Fruit fly (Drosophila melanogaster) whole organism, embryonic: ENCODE data around the gene CG7879.

Experiments used
- Atf3 ChIP-seq: fragments of 200-800 bp; sonication (Bioruptor generic); optimal IDR thresholded peaks from 3 replicates; lab custom pipeline; 2016; ENCODE audit warnings: missing biosample characterization, missing genetic modification characterization
- B-H2 ChIP-seq: fragments of 200-800 bp; sonication (Bioruptor generic); optimal IDR thresholded peaks from 2 replicates; lab custom pipeline; 2018; ENCODE audit warnings: missing biosample characterization, mild to moderate bottlenecking, missing genetic modification characterization
- CG10543 ChIP-seq: fragments of 200-800 bp; sonication (Bioruptor generic); optimal IDR thresholded peaks from 3 replicates; lab custom pipeline; 2017; ENCODE audit warnings: missing biosample characterization, mild to moderate bottlenecking, missing genetic modification characterization, moderate library complexity
- CG12236 ChIP-seq: fragments of 200-800 bp; sonication (Bioruptor generic); optimal IDR thresholded peaks from 2 replicates; lab custom pipeline; 2016; ENCODE audit warnings: missing biosample characterization, missing genetic modification characterization
- CG12769 ChIP-seq: fragments of 200-800 bp; sonication (Bioruptor generic); optimal IDR thresholded peaks from 2 replicates; lab custom pipeline; 2019; ENCODE audit warnings: missing biosample characterization, mild to moderate bottlenecking, missing genetic modification characterization, moderate library complexity
- CG13624 ChIP-seq: fragments of 200-800 bp; sonication (Bioruptor generic); optimal IDR thresholded peaks from 2 replicates; lab custom pipeline; 2016; ENCODE audit warnings: missing biosample characterization, missing genetic modification characterization
- CG1529 ChIP-seq: fragments of 200-800 bp; sonication (Bioruptor generic); optimal IDR thresholded peaks from 3 replicates; lab custom pipeline; 2018; ENCODE audit warnings: missing biosample characterization, missing genetic modification characterization
- CG17612 ChIP-seq: fragments of 200-800 bp; sonication (Bioruptor generic); IDR thresholded peaks from 2 replicates; pipeline ENCODE4 v1.3.6; 2022; ENCODE audit warnings: missing biosample characterization, missing genetic modification characterization
- CG1792 ChIP-seq: fragments of 200-800 bp; sonication (Bioruptor generic); optimal IDR thresholded peaks from 2 replicates; lab custom pipeline; 2016; ENCODE audit warnings: missing biosample characterization, missing genetic modification characterization
- CG18476 ChIP-seq: fragments of 200-800 bp; sonication (Bioruptor generic); optimal IDR thresholded peaks from 2 replicates; lab custom pipeline; 2016; ENCODE audit warnings: missing biosample characterization, mild to moderate bottlenecking, missing genetic modification characterization
- CG2129 ChIP-seq: fragments of 200-800 bp; sonication (Bioruptor generic); IDR thresholded peaks from 2 replicates; pipeline ENCODE4 v1.3.6; 2022; ENCODE audit warnings: missing biosample characterization, missing genetic modification characterization; ENCODE audit not compliant: partially characterized antibody
- CG2712 ChIP-seq: fragments of 200-800 bp; optimal IDR thresholded peaks from 3 replicates; lab custom pipeline; 2019; ENCODE audit warnings: missing biosample characterization, mild to moderate bottlenecking, missing genetic modification characterization, moderate library complexity
- CG30403 ChIP-seq: fragments of 200-800 bp; sonication (Bioruptor generic); optimal IDR thresholded peaks from 3 replicates; lab custom pipeline; 2016; ENCODE audit warnings: missing biosample characterization, missing genetic modification characterization
- CG31224 ChIP-seq: fragments of 200-800 bp; sonication (Bioruptor generic); IDR thresholded peaks from 2 replicates; pipeline ENCODE4 v1.3.6; 2022; ENCODE audit warnings: missing biosample characterization, missing genetic modification characterization
- CG31365 ChIP-seq: fragments of 200-800 bp; sonication (Bioruptor generic); optimal IDR thresholded peaks from 2 replicates; lab custom pipeline; 2018; ENCODE audit warnings: missing biosample characterization, mild to moderate bottlenecking, missing genetic modification characterization
- CG31388 ChIP-seq: fragments of 200-800 bp; sonication (Bioruptor generic); optimal IDR thresholded peaks from 2 replicates; lab custom pipeline; 2016; ENCODE audit warnings: missing biosample characterization, missing genetic modification characterization
- CG33213 ChIP-seq: fragments of 200-800 bp; sonication (Bioruptor generic); optimal IDR thresholded peaks from 3 replicates; lab custom pipeline; 2016; ENCODE audit warnings: missing biosample characterization, missing genetic modification characterization
- CG42726 ChIP-seq: fragments of 200-800 bp; sonication (Bioruptor generic); IDR thresholded peaks from 2 replicates; pipeline ENCODE4 v1.3.6; 2022; ENCODE audit warnings: missing biosample characterization, missing genetic modification characterization; ENCODE audit not compliant: partially characterized antibody
- CG4360 ChIP-seq: fragments of 200-800 bp; sonication (Bioruptor generic); IDR thresholded peaks from 2 replicates; pipeline ENCODE4 v1.3.6; 2022; ENCODE audit warnings: missing biosample characterization, missing genetic modification characterization
- CG43689 ChIP-seq: fragments of 200-800 bp; sonication (Bioruptor generic); IDR thresholded peaks from 2 replicates; pipeline ENCODE4 v1.3.6; 2022; ENCODE audit warnings: missing biosample characterization, missing genetic modification characterization
- CG4617 ChIP-seq: fragments of 200-800 bp; sonication (Bioruptor generic); optimal IDR thresholded peaks from 3 replicates; lab custom pipeline; 2016; ENCODE audit warnings: missing biosample characterization, missing genetic modification characterization, borderline replicate concordance
- CG5180 ChIP-seq: fragments of 200-800 bp; sonication (Bioruptor generic); optimal IDR thresholded peaks from 3 replicates; lab custom pipeline; 2017; ENCODE audit warnings: missing biosample characterization, missing genetic modification characterization, mild to moderate bottlenecking, moderate library complexity, missing genetic modification reagents
- CG6272 ChIP-seq: fragments of 200-800 bp; sonication (Bioruptor generic); IDR thresholded peaks from 2 replicates; pipeline ENCODE4 v1.3.6; 2022; ENCODE audit warnings: missing biosample characterization, missing genetic modification characterization
- CG6654 ChIP-seq: fragments of 200-800 bp; sonication (Bioruptor generic); optimal IDR thresholded peaks from 2 replicates; lab custom pipeline; 2017; ENCODE audit warnings: missing biosample characterization, mild to moderate bottlenecking, missing genetic modification characterization
- CG6813 ChIP-seq: fragments of 200-800 bp; sonication (Bioruptor generic); optimal IDR thresholded peaks from 2 replicates; lab custom pipeline; 2017; ENCODE audit warnings: missing biosample characterization, missing genetic modification characterization, mild to moderate bottlenecking, moderate library complexity, missing genetic modification reagents
- CG9437 ChIP-seq: fragments of 200-800 bp; sonication (Bioruptor generic); optimal IDR thresholded peaks from 2 replicates; lab custom pipeline; 2018; ENCODE audit warnings: missing biosample characterization, mild to moderate bottlenecking, missing genetic modification characterization
- Fer3 ChIP-seq: fragments of 200-800 bp; sonication (Bioruptor generic); optimal IDR thresholded peaks from 2 replicates; lab custom pipeline; 2018; ENCODE audit warnings: missing biosample characterization, mild to moderate bottlenecking, missing genetic modification characterization, moderate library complexity
- GATAe ChIP-seq: fragments of 200-800 bp; sonication (Bioruptor generic); conservative IDR thresholded peaks from 2 replicates; pipeline ENCODE4 v1.3.6; 2022; ENCODE audit warnings: missing biosample characterization, missing genetic modification characterization
- Hey ChIP-seq: fragments of 200-800 bp; sonication (Bioruptor generic); optimal IDR thresholded peaks from 3 replicates; lab custom pipeline; 2018; ENCODE audit warnings: missing biosample characterization, mild to moderate bottlenecking, missing genetic modification characterization
- Hmx ChIP-seq: fragments of 200-800 bp; sonication (Bioruptor generic); optimal IDR thresholded peaks from 2 replicates; lab custom pipeline; 2016; ENCODE audit warnings: missing biosample characterization, missing genetic modification characterization
- Hr39 ChIP-seq: fragments of >200 bp; optimal IDR thresholded peaks from 2 replicates; lab custom pipeline; 2017
- Hr51 ChIP-seq, 2 experiments: fragments of 200-800 bp; sonication (Bioruptor generic); optimal IDR thresholded peaks; 2 replicates in 1 of 2; 3 replicates in 1 of 2; lab custom pipeline; 2016 to 2018; ENCODE audit warnings: missing biosample characterization in 2 of 2, missing genetic modification characterization in 2 of 2, mild to moderate bottlenecking in 1 of 2, moderate library complexity in 1 of 2
- Jarid2 ChIP-seq: fragments of 200-800 bp; sonication (Bioruptor generic); optimal IDR thresholded peaks from 3 replicates; lab custom pipeline; 2017; ENCODE audit warnings: mild to moderate bottlenecking, missing biosample characterization, missing genetic modification reagents, missing genetic modification characterization
- Sox100B ChIP-seq: fragments of 200-800 bp; sonication (Bioruptor generic); optimal IDR thresholded peaks from 3 replicates; lab custom pipeline; 2018; ENCODE audit warnings: missing biosample characterization, mild to moderate bottlenecking, missing genetic modification characterization
- Ssrp ChIP-seq: fragments of 200-800 bp; sonication (Bioruptor generic); optimal IDR thresholded peaks from 2 replicates; lab custom pipeline; 2018; ENCODE audit warnings: missing biosample characterization, mild to moderate bottlenecking, missing genetic modification characterization, moderate library complexity
- al ChIP-seq: fragments of 200-800 bp; sonication (Bioruptor generic); IDR thresholded peaks from 2 replicates; pipeline ENCODE4 v1.3.6; 2022; ENCODE audit warnings: missing biosample characterization, missing genetic modification characterization
- amos ChIP-seq: fragments of 200-800 bp; sonication (Bioruptor generic); IDR thresholded peaks from 2 replicates; pipeline ENCODE4 v1.3.6; 2022; ENCODE audit warnings: missing biosample characterization, missing genetic modification characterization; ENCODE audit not compliant: partially characterized antibody
- ato ChIP-seq: fragments of 200-800 bp; sonication (Bioruptor generic); IDR thresholded peaks from 2 replicates; pipeline ENCODE4 v1.3.6; 2022; ENCODE audit warnings: missing biosample characterization, missing genetic modification characterization; ENCODE audit not compliant: partially characterized antibody
- bbx ChIP-seq: fragments of 200-800 bp; sonication (Bioruptor generic); IDR thresholded peaks from 2 replicates; pipeline ENCODE4 v1.3.6; 2022; ENCODE audit warnings: missing biosample characterization, missing genetic modification characterization; ENCODE audit not compliant: partially characterized antibody
- bigmax ChIP-seq: fragments of 200-800 bp; sonication (Bioruptor generic); optimal IDR thresholded peaks from 2 replicates; lab custom pipeline; 2018; ENCODE audit warnings: missing biosample characterization, mild to moderate bottlenecking, missing genetic modification characterization
- croc ChIP-seq: fragments of 200-800 bp; sonication (Bioruptor generic); conservative IDR thresholded peaks from 3 replicates; pipeline ENCODE4 v1.3.6; 2022; ENCODE audit warnings: missing biosample characterization, missing genetic modification characterization
- dm ChIP-seq: fragments of 200-800 bp; sonication (Bioruptor generic); optimal IDR thresholded peaks from 3 replicates; lab custom pipeline; 2016; ENCODE audit warnings: missing biosample characterization, missing genetic modification characterization
- exex ChIP-seq: fragments of 200-800 bp; sonication (Bioruptor generic); optimal IDR thresholded peaks from 4 replicates; lab custom pipeline; 2018; ENCODE audit warnings: missing biosample characterization, mild to moderate bottlenecking, missing genetic modification characterization, moderate library complexity
- nmo ChIP-seq: fragments of 200-800 bp; sonication (Bioruptor generic); optimal IDR thresholded peaks from 2 replicates; lab custom pipeline; 2018; ENCODE audit warnings: missing biosample characterization, mild to moderate bottlenecking, missing genetic modification characterization, moderate library complexity
- org-1 ChIP-seq: fragments of 200-800 bp; sonication (Bioruptor generic); optimal IDR thresholded peaks from 2 replicates; lab custom pipeline; 2017; ENCODE audit warnings: missing biosample characterization, missing genetic modification characterization
- otp ChIP-seq: fragments of 200-800 bp; sonication (Bioruptor generic); IDR thresholded peaks from 3 replicates; pipeline ENCODE4, ENCODE4 v1.3.6; 2022; ENCODE audit warnings: missing biosample characterization, missing genetic modification characterization
- tap ChIP-seq: fragments of 200-800 bp; optimal IDR thresholded peaks from 3 replicates; lab custom pipeline; 2019; ENCODE audit warnings: missing biosample characterization, mild to moderate bottlenecking, missing genetic modification characterization, moderate library complexity
- tll ChIP-seq, 2 experiments: fragments of 200-800 bp in 1 of 2; fragments of >200 bp in 1 of 2; sonication (Bioruptor generic) in 1 of 2; optimal IDR thresholded peaks; 2 replicates each; lab custom pipeline; 2017 to 2019; ENCODE audit warnings: missing biosample characterization in 2 of 2, missing genetic modification characterization in 2 of 2, mild to moderate bottlenecking in 1 of 2, moderate library complexity in 1 of 2
- zf30C ChIP-seq: fragments of 200-800 bp; sonication (Bioruptor generic); optimal IDR thresholded peaks from 3 replicates; lab custom pipeline; 2018; ENCODE audit warnings: missing biosample characterization, mild to moderate bottlenecking, missing genetic modification characterization

Gene CG7879

DNA sequence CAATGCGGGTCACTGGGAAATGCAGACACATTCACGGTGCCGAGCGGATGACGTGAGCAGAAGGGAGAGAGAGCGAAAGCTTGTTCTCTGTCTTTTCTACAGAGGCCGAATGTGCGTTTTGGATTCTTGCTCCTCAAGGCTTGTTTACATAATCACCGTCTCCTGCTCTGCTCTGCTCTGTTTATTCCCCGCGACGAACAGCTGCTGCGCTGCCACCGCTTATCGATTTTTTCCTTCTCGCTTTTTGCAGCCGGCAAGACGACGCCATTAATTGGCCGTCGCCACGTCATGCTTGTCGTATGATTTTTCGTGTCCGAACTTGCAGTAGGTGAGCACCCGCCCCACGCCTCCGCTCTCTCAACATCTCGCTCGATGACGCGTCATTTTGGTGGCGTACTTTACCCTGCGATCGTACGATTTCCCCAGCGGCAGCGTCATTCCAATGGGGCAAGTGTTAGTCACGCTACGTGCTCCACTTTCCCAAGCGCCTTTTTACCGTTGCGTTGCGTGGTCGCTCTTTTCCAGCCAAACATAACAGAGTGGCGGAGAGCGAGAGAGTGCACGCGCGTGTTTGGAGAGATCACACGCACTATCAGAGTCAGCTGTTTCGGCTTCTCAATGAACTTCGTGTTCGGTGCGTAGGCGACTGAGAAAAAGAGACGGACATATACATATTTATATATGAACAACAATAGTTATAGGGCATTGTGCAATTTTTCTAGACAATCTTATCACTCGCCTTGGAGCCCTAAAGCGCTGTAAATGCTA lies 21.9 kb downstream of the CG7879 start (continued):
- no peak for TF ChIP-seq B-H2 (GFP tag; lab: Kevin White, UChicago)
- TF ChIP-seq CG1792 (GFP tag; lab: Kevin White, UChicago): peak; percentile 12
- no peak for TF ChIP-seq Sox100B (GFP tag; lab: Kevin White, UChicago)
- no peak for TF ChIP-seq Hmx
- TF ChIP-seq CG31224 (GFP tag; lab: Robert Waterston, UW): no peak
- peak; percentile 20 for TF ChIP-seq CG12769 (tag; lab: Kevin White, UChicago)
- no peak for TF ChIP-seq tll (GFP tag; optimal IDR thresholded peaks at IDR 0.05; lab: Kevin White, UChicago)
- TF ChIP-seq Ssrp (tag; lab: Kevin White, UChicago): no peak
- TF ChIP-seq CG13624 (GFP tag; lab: Kevin White, UChicago): no peak
- no peak for TF ChIP-seq CG12236
- TF ChIP-seq Hr39 (lab: Kevin White, UChicago): no peak
- no peak for TF ChIP-seq CG33213 (GFP tag; lab: Kevin White, UChicago)
- peak; percentile 50 for TF ChIP-seq CG10543 (GFP tag; lab: Kevin White, UChicago)
- peak; percentile 18 for TF ChIP-seq CG6813
- no peak for TF ChIP-seq CG42726 (GFP tag; lab: Robert Waterston, UW)
- no peak for TF ChIP-seq org-1 (GFP tag; lab: Kevin White, UChicago)
- no peak for TF ChIP-seq CG31365 (tag; lab: Kevin White, UChicago)
- TF ChIP-seq Jarid2: no peak
- TF ChIP-seq CG30403 (GFP tag; lab: Kevin White, UChicago): no peak
- no peak for TF ChIP-seq Atf3 (GFP tag; lab: Kevin White, UChicago)
- TF ChIP-seq exex (tag; lab: Kevin White, UChicago): peak; percentile 22
- no peak for TF ChIP-seq Hey (tag; lab: Kevin White, UChicago)
- TF ChIP-seq CG6654 (GFP tag; lab: Kevin White, UChicago): no peak
- peak; percentile 42 for TF ChIP-seq dm (GFP tag; lab: Kevin White, UChicago)
- TF ChIP-seq zf30C: no peak
- TF ChIP-seq Fer3 (tag; lab: Kevin White, UChicago): no peak
- TF ChIP-seq al (GFP tag; lab: Robert Waterston, UW): no peak
- TF ChIP-seq CG4617 (GFP tag; lab: Kevin White, UChicago): peak; percentile 39
- no peak for TF ChIP-seq CG18476
- TF ChIP-seq tap (tag; lab: Kevin White, UChicago): no peak
- no peak for TF ChIP-seq ato
- 0 out of 2 replicates have a peak, but pooled peaks have one; percentile 22 for TF ChIP-seq CG4360 (GFP tag; lab: Robert Waterston, UW)
- no peak for TF ChIP-seq CG31388 (GFP tag; lab: Kevin White, UChicago)
- no peak for TF ChIP-seq Hr51 (GFP tag; optimal IDR thresholded peaks at IDR 0.05; lab: Kevin White, UChicago)
- peak; percentile 21 for TF ChIP-seq CG2712 (tag; lab: Kevin White, UChicago)
- no peak for TF ChIP-seq CG2129 (GFP tag; lab: Robert Waterston, UW)
- TF ChIP-seq CG17612: no peak
- TF ChIP-seq CG5180 (GFP tag; lab: Kevin White, UChicago): peak; percentile 14
- no peak for TF ChIP-seq amos
- TF ChIP-seq bigmax (GFP tag; lab: Kevin White, UChicago): no peak
- no peak for TF ChIP-seq nmo (GFP tag; lab: Kevin White, UChicago)
- no peak for TF ChIP-seq CG1529 (GFP tag; lab: Kevin White, UChicago)
- 0 out of 2 replicates have a peak, but pooled peaks have one; percentile 6 for TF ChIP-seq bbx (GFP tag; lab: Robert Waterston, UW)
- no peak for TF ChIP-seq CG6272 (GFP tag; lab: Robert Waterston, UW)
- TF ChIP-seq GATAe: no peak; the same call in 1 of the 2 replicates
- TF ChIP-seq otp: no peak
- no peak for TF ChIP-seq CG43689 (GFP tag; lab: Robert Waterston, UW)
- peak; percentile 84 for TF ChIP-seq CG9437 (GFP tag; lab: Kevin White, UChicago)
- no peak for TF ChIP-seq croc (GFP tag; lab: Robert Waterston, UW)
